Fruit fly (Drosophila melanogaster): ENCODE data around the gene gdrd.

- TF ChIP-seq Lpt (GFP tag; optimal IDR thresholded peaks at IDR 0.05) = no peak
- no peak for TF ChIP-seq CG10669 (GFP tag; optimal IDR thresholded peaks at IDR 0.05)
- no peak; the same call in 2 of the 3 replicates for TF ChIP-seq CG6163 (GFP tag; IDR thresholded peaks at IDR 0.05)
- peak; percentile 48 for TF ChIP-seq vri (GFP tag; optimal IDR thresholded peaks at IDR 0.05)
- TF ChIP-seq CG10631 (GFP tag; optimal IDR thresholded peaks at IDR 0.05) = no peak
- TF ChIP-seq fkh (GFP tag; optimal IDR thresholded peaks at IDR 0.05) = peak; percentile 72
- TF ChIP-seq Blimp-1 (GFP tag; optimal IDR thresholded peaks at IDR 0.05) = peak; percentile 11
- no peak for TF ChIP-seq CG6808 (GFP tag; optimal IDR thresholded peaks at IDR 0.05)
- no peak for TF ChIP-seq Eip75B (GFP tag; optimal IDR thresholded peaks at IDR 0.05)
- no peak for TF ChIP-seq CG6276 (GFP tag; optimal IDR thresholded peaks at IDR 0.05)
These were observed 16.9 kb downstream of the gdrd start for dm6 chr3L:14708053-14708452.
